Fruit fly (Drosophila melanogaster) whole organism, pupa: Measurements from ENCODE around the gene Kaz-m1.

ENCODE experiments used
- CG10348 ChIP-seq: fragments of 200-800 bp; sonication (Bioruptor generic); IDR thresholded peaks from 2 replicates; pipeline ENCODE4 v1.3.6; 2022; ENCODE audit warnings: missing biosample characterization, missing genetic modification characterization
- CG12605 ChIP-seq: fragments of 200-800 bp; sonication (Bioruptor generic); IDR thresholded peaks from 2 replicates; pipeline ENCODE4 v1.3.6; 2022; ENCODE audit warnings: missing biosample characterization, missing genetic modification characterization
- CG13204 ChIP-seq: fragments of 200-800 bp; sonication (Bioruptor generic); optimal IDR thresholded peaks from 2 replicates; lab custom pipeline; 2018; ENCODE audit warnings: missing biosample characterization, mild to moderate bottlenecking, missing genetic modification characterization, moderate library complexity
- CG4496 ChIP-seq: fragments of 200-800 bp; sonication (Bioruptor generic); IDR thresholded peaks from 3 replicates; pipeline ENCODE4 v1.3.6; 2022; ENCODE audit warnings: missing biosample characterization, missing genetic modification characterization
- CG8159 ChIP-seq: fragments of 200-800 bp; sonication (Bioruptor generic); optimal IDR thresholded peaks from 3 replicates; lab custom pipeline; 2018; ENCODE audit warnings: missing biosample characterization, mild to moderate bottlenecking, missing genetic modification characterization, moderate library complexity
- CG9948 ChIP-seq: fragments of 200-800 bp; sonication (Bioruptor generic); optimal IDR thresholded peaks from 2 replicates; lab custom pipeline; 2018; ENCODE audit warnings: missing biosample characterization, mild to moderate bottlenecking, missing genetic modification characterization, moderate library complexity
- D1 ChIP-seq: fragments of 200-800 bp; sonication (Bioruptor generic); optimal IDR thresholded peaks from 2 replicates; lab custom pipeline; 2018; ENCODE audit warnings: missing biosample characterization, mild to moderate bottlenecking, missing genetic modification characterization, moderate library complexity
- gl ChIP-seq: fragments of 200-800 bp; sonication (Bioruptor generic); optimal IDR thresholded peaks from 2 replicates; lab custom pipeline; 2018; ENCODE audit warnings: missing biosample characterization, mild to moderate bottlenecking, missing genetic modification characterization
- rn ChIP-seq: fragments of 200-800 bp; sonication (Bioruptor generic); IDR thresholded peaks from 2 replicates; pipeline ENCODE4 v1.3.6; 2022; ENCODE audit warnings: missing biosample characterization, missing genetic modification characterization

dm6 chr3R:26008892-26009539, 5.5 kb upstream of the Kaz-m1 start:
- peak; percentile 97 for TF ChIP-seq D1 (tag; lab: Kevin White, UChicago)
- TF ChIP-seq gl (tag; lab: Kevin White, UChicago): peak; percentile 95
- peak; percentile 96 for TF ChIP-seq CG4496 (GFP tag; lab: Robert Waterston, UW)
- TF ChIP-seq CG8159 (tag; lab: Kevin White, UChicago): peak; percentile 99
- peak; percentile 86 for TF ChIP-seq CG12605 (GFP tag; lab: Robert Waterston, UW)
- TF ChIP-seq rn (GFP tag; lab: Robert Waterston, UW): peak; percentile 88
- TF ChIP-seq CG10348 (GFP tag; lab: Robert Waterston, UW): 0 out of 2 replicates have a peak, but pooled peaks have one; percentile 42
- TF ChIP-seq CG13204 (GFP tag; lab: Kevin White, UChicago): peak; percentile 69
- peak; percentile 98 for TF ChIP-seq CG9948 (tag; lab: Kevin White, UChicago)
